Worm (Caenorhabditis elegans): ENCODE data around the gene oig-4.

Gene oig-4

DNA sequence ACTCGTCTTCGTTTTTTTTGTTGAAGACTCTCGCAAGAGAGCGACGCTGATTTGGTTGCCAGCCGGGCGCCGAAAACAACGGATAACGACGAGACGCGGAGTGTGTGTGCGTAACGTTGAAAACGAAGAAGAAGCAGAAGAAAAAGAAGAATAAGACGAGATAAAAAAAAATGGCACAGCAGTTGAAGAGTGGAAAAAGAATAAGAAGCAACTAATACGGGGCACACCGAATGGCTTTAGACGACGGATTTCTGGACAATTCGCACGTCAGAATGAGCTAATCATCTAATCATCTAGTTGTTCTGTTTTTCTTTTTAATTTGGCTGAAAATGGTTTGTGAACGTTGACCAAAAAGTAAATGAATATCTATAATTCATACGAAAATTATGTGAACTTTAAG, 23.6 kb downstream of the oig-4 start:
- TF ChIP-seq ceh-36 (tag; optimal IDR thresholded peaks at IDR 0.05) (no peak), tra-4 (tag; optimal IDR thresholded peaks at IDR 0.05) (no peak), ceh-13 (GFP tag; optimal IDR thresholded peaks at IDR 0.05) (no peak), hmg-4 (GFP tag; optimal IDR thresholded peaks at IDR 0.05) (no peak), flt-1 (GFP tag; IDR thresholded peaks at IDR 0.05) (no peak), tbx-37 (GFP tag; conservative IDR thresholded peaks at IDR 0.05) (no peak)

DNA sequence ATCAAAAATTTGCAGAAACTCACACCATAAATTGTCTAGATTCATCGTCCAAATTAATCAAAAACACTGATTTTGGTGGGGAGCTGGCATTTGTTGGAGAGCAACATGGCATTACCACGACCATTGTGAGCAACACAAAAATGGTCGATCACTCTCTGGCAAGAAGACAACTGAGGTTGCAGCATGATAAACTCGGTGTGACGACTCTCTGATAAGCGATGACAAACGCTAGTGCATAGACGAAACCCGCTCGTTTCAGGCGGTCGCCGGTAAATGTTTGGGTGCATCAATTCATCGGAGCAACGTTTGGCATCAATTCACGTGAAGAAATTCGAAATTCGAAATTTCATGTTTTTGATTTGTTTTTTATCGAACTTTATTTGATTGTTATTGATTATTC, 25.7 kb downstream of the oig-4 start:
- no peak for TF ChIP-seq ceh-13 (GFP tag; optimal IDR thresholded peaks at IDR 0.05)
- no peak for TF ChIP-seq hmg-4 (GFP tag; optimal IDR thresholded peaks at IDR 0.05)

DNA sequence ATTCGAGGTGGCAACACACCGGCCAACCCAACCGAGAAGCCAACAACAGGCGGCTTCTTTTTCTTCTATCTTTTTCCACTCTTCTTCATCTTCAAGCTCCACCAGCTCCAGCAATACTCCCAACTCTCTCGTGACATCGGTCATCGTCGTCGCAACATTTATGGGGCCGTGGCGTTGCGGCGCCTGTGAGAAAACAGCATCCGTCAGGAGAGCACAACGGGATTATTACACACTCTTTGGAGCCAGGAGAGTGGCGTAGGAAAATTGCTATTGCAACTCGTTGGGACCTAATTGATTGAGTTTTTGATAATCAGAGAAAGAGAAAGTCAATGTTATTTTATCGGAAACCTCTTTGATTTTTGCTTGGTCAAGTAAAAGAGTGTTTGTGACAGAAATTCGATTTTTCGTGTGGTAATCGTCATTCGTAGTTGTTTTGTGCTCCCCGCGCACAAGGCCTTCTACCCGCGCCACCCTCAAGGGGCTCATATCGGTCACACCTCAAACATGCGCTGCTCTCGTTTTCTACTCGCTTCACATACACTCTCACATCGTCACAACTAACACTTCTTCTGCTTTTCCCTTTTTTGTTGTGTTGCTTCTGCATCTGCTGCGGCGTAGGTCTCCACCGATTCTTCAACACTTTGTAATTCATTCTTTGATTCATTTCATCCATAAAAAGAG, 27.0 kb downstream of the oig-4 start:
- TF ChIP-seq ets-7 (tag; optimal IDR thresholded peaks at IDR 0.05) (no peak), ceh-13 (GFP tag; optimal IDR thresholded peaks at IDR 0.05) (no peak), aly-1 (tag; optimal IDR thresholded peaks at IDR 0.05) (no peak), scrt-1 (GFP tag; IDR thresholded peaks at IDR 0.05) (no peak), flt-1 (GFP tag; IDR thresholded peaks at IDR 0.05) (no peak), B0310.2 (tag; optimal IDR thresholded peaks at IDR 0.05) (no peak), tra-4 (tag; optimal IDR thresholded peaks at IDR 0.05) (no peak), ceh-36 (tag; optimal IDR thresholded peaks at IDR 0.05) (no peak), sea-1 (GFP tag; conservative IDR thresholded peaks at IDR 0.05) (no peak), hmg-4 (GFP tag; optimal IDR thresholded peaks at IDR 0.05) (no peak), hnd-1 (tag; optimal IDR thresholded peaks at IDR 0.05) (no peak), tbx-11 (GFP tag; IDR thresholded peaks at IDR 0.05) (no peak), hmbx-1 (tag; optimal IDR thresholded peaks at IDR 0.05) (no peak), tbx-37 (GFP tag; conservative IDR thresholded peaks at IDR 0.05) (no peak), F13C5.2 (tag; optimal IDR thresholded peaks at IDR 0.05) (no peak), pes-1 (GFP tag; IDR thresholded peaks at IDR 0.05) (no peak), ama-1 (optimal IDR thresholded peaks at IDR 0.05) (no peak)

DNA sequence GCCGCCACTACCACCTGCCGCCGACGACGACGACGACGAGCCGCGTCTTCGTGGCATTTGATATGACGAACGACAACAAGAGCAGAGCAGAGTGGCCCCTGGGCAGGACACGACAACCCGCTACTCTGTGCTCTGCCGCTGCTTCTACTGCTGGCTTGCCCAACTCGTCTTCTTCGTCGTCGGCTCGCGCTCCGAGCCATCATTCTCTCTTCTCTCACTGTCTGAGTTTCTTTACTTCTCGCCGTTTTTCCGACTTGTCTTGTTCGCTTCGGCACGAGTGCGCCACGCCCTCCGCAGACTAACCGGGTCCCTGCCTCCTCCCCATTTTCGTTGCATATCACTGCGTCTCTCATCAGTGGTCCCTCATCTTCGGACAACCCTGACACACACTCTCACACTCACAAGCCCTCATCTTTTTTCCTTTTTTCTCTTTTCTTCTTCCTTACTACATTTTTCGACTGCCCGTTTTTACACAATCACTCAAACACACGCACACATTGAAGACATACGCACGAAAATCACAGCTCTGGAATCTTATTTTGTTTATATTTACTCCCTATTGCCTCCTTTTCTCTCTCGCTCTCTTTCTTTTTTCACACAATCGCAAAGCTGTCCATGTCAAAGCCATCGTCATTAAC, 28.8 kb downstream of the oig-4 start:
- TF ChIP-seq tbx-37 (GFP tag; conservative IDR thresholded peaks at IDR 0.05), result no peak
- no peak for TF ChIP-seq aly-1 (tag; optimal IDR thresholded peaks at IDR 0.05)
- TF ChIP-seq ceh-13 (GFP tag; optimal IDR thresholded peaks at IDR 0.05), result no peak
- no peak for TF ChIP-seq tbx-11 (GFP tag; IDR thresholded peaks at IDR 0.05)
- TF ChIP-seq ama-1 (optimal IDR thresholded peaks at IDR 0.05), result no peak
- TF ChIP-seq tra-4 (tag; optimal IDR thresholded peaks at IDR 0.05), result no peak
- TF ChIP-seq hmbx-1 (tag; optimal IDR thresholded peaks at IDR 0.05), result no peak
- TF ChIP-seq scrt-1 (GFP tag; IDR thresholded peaks at IDR 0.05), result no peak
- no peak for TF ChIP-seq pes-1 (GFP tag; IDR thresholded peaks at IDR 0.05)
- no peak for TF ChIP-seq ceh-36 (tag; optimal IDR thresholded peaks at IDR 0.05)
- no peak for TF ChIP-seq B0310.2 (tag; optimal IDR thresholded peaks at IDR 0.05)
- no peak for TF ChIP-seq hmg-4 (GFP tag; optimal IDR thresholded peaks at IDR 0.05)
- TF ChIP-seq F13C5.2 (tag; optimal IDR thresholded peaks at IDR 0.05), result no peak
- TF ChIP-seq ets-7 (tag; optimal IDR thresholded peaks at IDR 0.05), result no peak
- TF ChIP-seq flt-1 (GFP tag; IDR thresholded peaks at IDR 0.05), result no peak
- TF ChIP-seq hnd-1 (tag; optimal IDR thresholded peaks at IDR 0.05), result no peak
- TF ChIP-seq sea-1 (GFP tag; conservative IDR thresholded peaks at IDR 0.05), result no peak

DNA sequence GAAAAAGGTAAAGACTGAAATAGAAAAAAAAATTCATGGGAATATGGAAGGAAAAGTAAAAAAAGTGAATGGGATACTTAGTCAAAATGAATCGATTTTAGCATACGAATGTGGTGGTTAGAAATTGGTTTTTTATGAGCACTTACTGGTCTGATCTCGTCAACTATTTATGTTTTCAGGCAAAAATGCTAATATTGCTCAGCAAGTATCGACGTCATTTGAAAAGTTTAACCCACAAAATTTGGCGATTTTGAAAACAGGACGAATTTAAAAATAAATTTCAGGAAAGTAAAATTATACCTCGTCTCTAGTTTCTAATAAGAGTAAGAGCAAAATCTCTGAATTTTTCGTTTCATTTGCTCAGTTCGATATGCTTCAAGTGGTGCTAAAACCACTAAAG, 29.9 kb downstream of the oig-4 start:
- TF ChIP-seq F13C5.2 (tag; optimal IDR thresholded peaks at IDR 0.05) (no peak), aly-1 (tag; optimal IDR thresholded peaks at IDR 0.05) (no peak), sea-1 (GFP tag; conservative IDR thresholded peaks at IDR 0.05) (no peak), B0310.2 (tag; optimal IDR thresholded peaks at IDR 0.05) (no peak), hmbx-1 (tag; optimal IDR thresholded peaks at IDR 0.05) (no peak), tra-4 (tag; optimal IDR thresholded peaks at IDR 0.05) (no peak), scrt-1 (GFP tag; IDR thresholded peaks at IDR 0.05) (no peak), tbx-37 (GFP tag; conservative IDR thresholded peaks at IDR 0.05) (no peak)

DNA sequence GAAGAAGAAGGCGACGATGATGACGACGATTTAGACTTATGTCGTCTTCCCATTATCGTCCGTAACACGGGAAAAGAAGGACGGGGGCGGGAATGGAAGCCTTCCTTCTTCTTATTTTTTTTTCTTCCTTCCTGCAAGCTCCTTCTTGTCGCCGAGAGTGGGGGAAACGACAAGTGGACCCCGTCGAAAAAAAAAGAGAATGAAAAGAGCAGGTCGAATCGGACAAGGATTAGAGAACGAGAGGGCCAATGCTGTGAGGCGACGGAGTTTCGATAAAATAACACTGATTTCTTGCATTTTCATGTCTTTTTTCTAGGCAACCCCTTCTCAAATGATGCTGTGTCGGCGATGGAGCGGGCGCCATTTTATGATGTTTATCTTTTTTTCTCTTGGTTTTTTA, 37.8 kb downstream of the oig-4 start, which contains the start of gene pde-4:
TSS of gene pde-4 (minus strand) at position 76 of the 400 bp plus-strand sequence.
- TF ChIP-seq tra-4 (tag; optimal IDR thresholded peaks at IDR 0.05) (no peak), pes-1 (GFP tag; IDR thresholded peaks at IDR 0.05) (no peak), ama-1 (optimal IDR thresholded peaks at IDR 0.05) (no peak), ceh-36 (tag; optimal IDR thresholded peaks at IDR 0.05) (no peak), B0310.2 (tag; optimal IDR thresholded peaks at IDR 0.05) (no peak)

DNA sequence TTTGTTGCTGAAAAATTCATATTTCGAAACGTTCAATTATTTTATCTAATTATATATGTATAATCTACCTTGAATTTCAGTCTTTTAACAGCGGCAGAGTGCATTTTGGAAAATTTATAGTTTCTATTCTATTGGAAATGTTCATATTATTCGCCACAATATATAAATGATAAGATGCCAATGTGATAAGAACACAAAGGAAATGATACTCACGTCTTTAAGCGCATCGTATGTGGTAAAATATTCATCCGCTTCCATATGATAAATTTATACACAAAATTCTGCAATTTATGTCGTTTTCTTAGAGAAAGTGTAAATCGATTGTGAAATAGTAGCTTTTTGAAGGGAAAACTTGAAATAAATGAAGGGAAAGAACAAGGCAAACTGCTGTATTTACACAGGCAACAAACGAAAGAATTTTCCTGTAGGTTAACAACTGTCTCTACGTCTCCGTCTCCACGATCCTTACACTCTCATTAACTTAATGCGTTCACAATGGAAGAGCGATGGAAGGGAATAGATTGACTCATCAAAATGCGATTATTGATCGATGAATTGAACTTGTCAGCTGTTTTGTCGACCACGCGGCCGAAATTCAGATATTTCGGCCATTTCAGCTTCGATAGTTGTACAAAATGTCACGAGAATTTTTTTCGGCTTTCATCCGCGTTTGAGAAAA, 48.8 kb downstream of the oig-4 start, which contains the start of gene alfa-1:
TSS of gene alfa-1 (minus strand) at position 515 of the 679 bp plus-strand sequence.
- no peak for TF ChIP-seq scrt-1 (GFP tag; IDR thresholded peaks at IDR 0.05)
- no peak for TF ChIP-seq tra-4 (tag; optimal IDR thresholded peaks at IDR 0.05)
- TF ChIP-seq ets-7 (tag; optimal IDR thresholded peaks at IDR 0.05), result no peak
- no peak for TF ChIP-seq pes-1 (GFP tag; IDR thresholded peaks at IDR 0.05)
- no peak for TF ChIP-seq aly-1 (tag; optimal IDR thresholded peaks at IDR 0.05)
- no peak for TF ChIP-seq ama-1 (optimal IDR thresholded peaks at IDR 0.05)
- no peak for TF ChIP-seq ceh-36 (tag; optimal IDR thresholded peaks at IDR 0.05)
- no peak for TF ChIP-seq tbx-37 (GFP tag; conservative IDR thresholded peaks at IDR 0.05)
- no peak for TF ChIP-seq hnd-1 (tag; optimal IDR thresholded peaks at IDR 0.05)
- TF ChIP-seq hmbx-1 (tag; optimal IDR thresholded peaks at IDR 0.05), result no peak
- no peak for TF ChIP-seq sea-1 (GFP tag; conservative IDR thresholded peaks at IDR 0.05)
- no peak for TF ChIP-seq flt-1 (GFP tag; IDR thresholded peaks at IDR 0.05)
- TF ChIP-seq B0310.2 (tag; optimal IDR thresholded peaks at IDR 0.05), result no peak
- TF ChIP-seq hmg-4 (GFP tag; optimal IDR thresholded peaks at IDR 0.05), result no peak
- TF ChIP-seq ceh-13 (GFP tag; optimal IDR thresholded peaks at IDR 0.05), result no peak
- TF ChIP-seq F13C5.2 (tag; optimal IDR thresholded peaks at IDR 0.05), result no peak
- no peak for TF ChIP-seq tbx-11 (GFP tag; IDR thresholded peaks at IDR 0.05)
